Fruit fly (Drosophila melanogaster): ENCODE measurements around the gene Eig71Ek.

dm6 chr3L:15665741-15666140 is 4.7 kb downstream of the Eig71Ek start:
- TF ChIP-seq CG8478 (optimal IDR thresholded peaks at IDR 0.05) = no peak
- no peak for TF ChIP-seq CTCF (optimal IDR thresholded peaks at IDR 0.05)
